Worm (Caenorhabditis elegans): ENCODE data around the gene tatn-1.

DNA sequence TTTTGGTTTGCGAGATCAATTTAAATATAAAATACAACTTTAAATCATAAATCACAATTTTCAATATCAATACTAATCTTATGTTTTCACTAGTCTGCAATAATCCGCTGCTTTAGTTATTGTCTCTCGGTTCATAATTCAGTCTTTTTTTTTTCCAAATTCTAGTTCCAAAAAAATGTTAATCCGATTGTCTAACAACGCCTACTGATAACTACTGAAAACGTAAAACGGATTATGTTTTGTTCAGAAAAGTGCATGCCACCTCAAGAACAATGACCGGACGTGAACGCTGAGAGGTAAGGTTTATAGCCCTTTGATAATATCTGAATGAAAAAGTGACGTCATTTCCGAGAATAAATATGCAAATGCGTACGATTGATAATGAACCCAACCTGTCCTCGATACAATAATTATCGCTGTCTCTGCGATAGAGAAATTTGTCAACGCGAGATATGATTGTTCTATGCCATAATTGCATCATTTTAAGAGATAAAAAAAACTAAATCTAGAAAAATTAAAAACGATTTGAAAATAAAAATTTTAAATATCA lies 2.5 kb downstream of the tatn-1 start, which contains the start of gene sprr-2:
- TF ChIP-seq egl-27 (tag; optimal IDR thresholded peaks at IDR 0.05) (no peak), ces-1 (GFP tag; optimal IDR thresholded peaks at IDR 0.05) (no peak), unc-62 (GFP tag; optimal IDR thresholded peaks at IDR 0.05) (no peak), Y116A8C.19 (tag; optimal IDR thresholded peaks at IDR 0.05; ENCODE audit: borderline replicate concordance) (no peak)

All from whole organism, L1 larva.